Fruit fly (Drosophila melanogaster) whole organism, embryonic: ENCODE data around the gene CG6142.
A peak's percentile ranks its signal among the peaks of the same experiment; 100 is the strongest.

Experiments used
- Awh ChIP-seq: fragments of 200-800 bp; sonication (Bioruptor generic); IDR thresholded peaks from 2 replicates; pipeline ENCODE4, ENCODE4 v1.3.6; 2022; ENCODE audit warnings: missing biosample characterization, missing genetic modification characterization
- CG10543 ChIP-seq: fragments of 200-800 bp; sonication (Bioruptor generic); optimal IDR thresholded peaks from 3 replicates; lab custom pipeline; 2017; ENCODE audit warnings: missing biosample characterization, mild to moderate bottlenecking, missing genetic modification characterization, moderate library complexity
- CG10565 ChIP-seq: fragments of 200-800 bp; sonication (Bioruptor generic); optimal IDR thresholded peaks from 3 replicates; lab custom pipeline; 2016; ENCODE audit warnings: missing biosample characterization, mild to moderate bottlenecking, missing genetic modification characterization
- CG10654 ChIP-seq: fragments of 200-800 bp; sonication (Bioruptor generic); optimal IDR thresholded peaks from 2 replicates; lab custom pipeline; 2016; ENCODE audit warnings: missing biosample characterization, missing genetic modification characterization
- CG12744 ChIP-seq: fragments of 200-800 bp; sonication (Bioruptor generic); optimal IDR thresholded peaks from 2 replicates; lab custom pipeline; 2016; ENCODE audit warnings: missing biosample characterization, missing genetic modification characterization
- CG14965 ChIP-seq: fragments of 200-800 bp; sonication (Bioruptor generic); optimal IDR thresholded peaks from 2 replicates; lab custom pipeline; 2016; ENCODE audit warnings: missing biosample characterization, missing genetic modification characterization, borderline replicate concordance
- CG16863 ChIP-seq: fragments of 200-800 bp; sonication (Bioruptor generic); optimal IDR thresholded peaks from 3 replicates; lab custom pipeline; 2016; ENCODE audit warnings: missing biosample characterization, missing genetic modification characterization
- CG17385 ChIP-seq: fragments of 200-800 bp; sonication (Bioruptor generic); optimal IDR thresholded peaks from 3 replicates; lab custom pipeline; 2018; ENCODE audit warnings: missing biosample characterization, mild to moderate bottlenecking, missing genetic modification characterization
- CG18262 ChIP-seq: fragments of 200-800 bp; optimal IDR thresholded peaks from 3 replicates; lab custom pipeline; 2019; ENCODE audit warnings: missing biosample characterization, mild to moderate bottlenecking, missing genetic modification characterization, moderate library complexity
- CG2678 ChIP-seq: fragments of 200-800 bp; sonication (Bioruptor generic); optimal IDR thresholded peaks from 3 replicates; lab custom pipeline; 2019; ENCODE audit warnings: missing biosample characterization, mild to moderate bottlenecking, missing genetic modification characterization, moderate library complexity
- CG30431 ChIP-seq: fragments of 200-800 bp; sonication (Bioruptor generic); optimal IDR thresholded peaks from 2 replicates; lab custom pipeline; 2017; ENCODE audit warnings: missing biosample characterization, missing genetic modification characterization
- CG31441 ChIP-seq: fragments of 200-800 bp; sonication (Bioruptor generic); IDR thresholded peaks from 2 replicates; pipeline ENCODE4 v1.3.6; 2022; ENCODE audit warnings: missing biosample characterization, missing genetic modification characterization
- CG4707 ChIP-seq: fragments of 200-800 bp; sonication (Bioruptor generic); optimal IDR thresholded peaks from 2 replicates; lab custom pipeline; 2018; ENCODE audit warnings: missing biosample characterization, mild to moderate bottlenecking, missing genetic modification characterization, moderate library complexity
- CG6254 ChIP-seq: fragments of 200-800 bp; sonication (Bioruptor generic); optimal IDR thresholded peaks from 3 replicates; lab custom pipeline; 2017; ENCODE audit warnings: mild to moderate bottlenecking, missing biosample characterization, missing genetic modification reagents, missing genetic modification characterization
- CG6813 ChIP-seq: fragments of 200-800 bp; sonication (Bioruptor generic); optimal IDR thresholded peaks from 2 replicates; lab custom pipeline; 2017; ENCODE audit warnings: missing biosample characterization, missing genetic modification characterization, mild to moderate bottlenecking, moderate library complexity, missing genetic modification reagents
- CG6854 ChIP-seq: fragments of 200-800 bp; sonication (Bioruptor generic); optimal IDR thresholded peaks from 3 replicates; lab custom pipeline; 2017; ENCODE audit warnings: missing biosample characterization, mild to moderate bottlenecking, missing genetic modification characterization
- CG7357 ChIP-seq: fragments of 200-800 bp; sonication (Bioruptor generic); IDR thresholded peaks from 3 replicates; pipeline ENCODE4 v1.3.6; 2022; ENCODE audit warnings: missing biosample characterization, missing genetic modification characterization
- CG7928 ChIP-seq: fragments of 200-800 bp; sonication (Bioruptor generic); optimal IDR thresholded peaks from 2 replicates; lab custom pipeline; 2017; ENCODE audit warnings: missing biosample characterization, mild to moderate bottlenecking, missing genetic modification characterization
- CG8290 ChIP-seq, 3 experiments: fragments of 200-800 bp; sonication (Bioruptor generic); optimal IDR thresholded peaks; 2 replicates each; lab custom pipeline; 2016 to 2019; ENCODE audit warnings: missing biosample characterization in 3 of 3, missing genetic modification characterization in 3 of 3, mild to moderate bottlenecking in 2 of 3, moderate library complexity in 1 of 3
- CrebB ChIP-seq: fragments of 200-800 bp; sonication (Bioruptor generic); optimal IDR thresholded peaks from 3 replicates; lab custom pipeline; 2018; ENCODE audit warnings: missing biosample characterization, mild to moderate bottlenecking, missing genetic modification characterization
- D19A ChIP-seq: fragments of 200-800 bp; optimal IDR thresholded peaks from 3 replicates; lab custom pipeline; 2019; ENCODE audit warnings: missing biosample characterization, mild to moderate bottlenecking, missing genetic modification characterization, moderate library complexity
- Doc3 ChIP-seq: fragments of 200-800 bp; sonication (Bioruptor generic); IDR thresholded peaks from 3 replicates; pipeline ENCODE4 v1.3.6; 2022; ENCODE audit warnings: missing biosample characterization, missing genetic modification characterization; ENCODE audit not compliant: partially characterized antibody
- Hr51 ChIP-seq, 2 experiments: fragments of 200-800 bp; sonication (Bioruptor generic); optimal IDR thresholded peaks; 2 replicates in 1 of 2; 3 replicates in 1 of 2; lab custom pipeline; 2016 to 2018; ENCODE audit warnings: missing biosample characterization in 2 of 2, missing genetic modification characterization in 2 of 2, mild to moderate bottlenecking in 1 of 2, moderate library complexity in 1 of 2
- Jarid2 ChIP-seq: fragments of 200-800 bp; sonication (Bioruptor generic); optimal IDR thresholded peaks from 3 replicates; lab custom pipeline; 2017; ENCODE audit warnings: mild to moderate bottlenecking, missing biosample characterization, missing genetic modification reagents, missing genetic modification characterization
- Lpt ChIP-seq: fragments of >200 bp; optimal IDR thresholded peaks from 2 replicates; lab custom pipeline; 2018; ENCODE audit warnings: missing biosample characterization, missing genetic modification characterization
- NC2α ChIP-seq: fragments of 200-800 bp; sonication (Bioruptor generic); optimal IDR thresholded peaks from 2 replicates; lab custom pipeline; 2016; ENCODE audit warnings: missing biosample characterization, missing genetic modification characterization
- Neu2 ChIP-seq: fragments of 200-800 bp; sonication (Bioruptor generic); optimal IDR thresholded peaks from 3 replicates; lab custom pipeline; 2016; ENCODE audit warnings: missing biosample characterization, missing genetic modification characterization, borderline replicate concordance
- Oaz ChIP-seq: fragments of 200-800 bp; sonication (Bioruptor generic); IDR thresholded peaks from 2 replicates; pipeline ENCODE4 v1.3.6; 2022; ENCODE audit warnings: missing biosample characterization, missing genetic modification characterization
- Opbp ChIP-seq: fragments of 200-800 bp; sonication (Bioruptor generic); IDR thresholded peaks from 3 replicates; pipeline ENCODE4 v1.3.6; 2022; ENCODE audit warnings: missing biosample characterization, missing genetic modification characterization; ENCODE audit not compliant: partially characterized antibody
- Optix ChIP-seq: fragments of 200-800 bp; sonication (Bioruptor generic); IDR thresholded peaks from 3 replicates; pipeline ENCODE4 v1.3.6; 2022; ENCODE audit warnings: missing biosample characterization, missing genetic modification characterization
- Poxn ChIP-seq: fragments of 200-800 bp; sonication (Bioruptor generic); IDR thresholded peaks from 2 replicates; pipeline ENCODE4 v1.3.6; 2022; ENCODE audit warnings: missing biosample characterization, missing genetic modification characterization
- Xrp1 ChIP-seq: fragments of 200-800 bp; sonication (Bioruptor generic); IDR thresholded peaks from 2 replicates; pipeline ENCODE4 v1.3.6; 2022; ENCODE audit warnings: missing biosample characterization, missing genetic modification characterization
- ara ChIP-seq: fragments of 200-800 bp; sonication (Bioruptor generic); IDR thresholded peaks from 2 replicates; pipeline ENCODE4 v1.3.6; 2022; ENCODE audit warnings: missing biosample characterization, missing genetic modification characterization
- crp ChIP-seq, 2 experiments: fragments of 200-800 bp; sonication (Bioruptor generic); optimal IDR thresholded peaks; 2 replicates in 1 of 2; 3 replicates in 1 of 2; lab custom pipeline; 2017; ENCODE audit warnings: missing biosample characterization in 2 of 2, missing genetic modification characterization in 2 of 2, mild to moderate bottlenecking in 1 of 2, moderate library complexity in 1 of 2
- fd102C ChIP-seq: fragments of 200-800 bp; sonication (Bioruptor generic); optimal IDR thresholded peaks from 2 replicates; lab custom pipeline; 2018; ENCODE audit warnings: missing biosample characterization, mild to moderate bottlenecking, missing genetic modification characterization, moderate library complexity
- gfzf ChIP-seq: fragments of 200-800 bp; sonication (Bioruptor generic); optimal IDR thresholded peaks from 2 replicates; lab custom pipeline; 2016; ENCODE audit warnings: missing biosample characterization, mild to moderate bottlenecking, missing genetic modification characterization, moderate library complexity
- jigr1 ChIP-seq: fragments of 200-800 bp; sonication (Bioruptor generic); IDR thresholded peaks from 3 replicates; pipeline ENCODE4 v1.3.6; 2022; ENCODE audit warnings: missing biosample characterization, missing genetic modification characterization
- nerfin-2 ChIP-seq: fragments of 200-800 bp; sonication (Bioruptor generic); IDR thresholded peaks from 2 replicates; pipeline ENCODE4 v1.3.6; 2022; ENCODE audit warnings: missing biosample characterization, missing genetic modification characterization; ENCODE audit not compliant: partially characterized antibody
- pnt ChIP-seq: fragments of 200-800 bp; sonication (Bioruptor generic); optimal IDR thresholded peaks from 3 replicates; lab custom pipeline; 2016; ENCODE audit warnings: missing biosample characterization, missing genetic modification characterization
- repo ChIP-seq: fragments of 200-800 bp; sonication (Bioruptor generic); optimal IDR thresholded peaks from 2 replicates; lab custom pipeline; 2016; ENCODE audit warnings: missing biosample characterization, missing genetic modification characterization
- salm ChIP-seq: fragments of 200-800 bp; sonication (Bioruptor generic); optimal IDR thresholded peaks from 2 replicates; lab custom pipeline; 2018; ENCODE audit warnings: missing biosample characterization, mild to moderate bottlenecking, missing genetic modification characterization
- sd ChIP-seq: fragments of 200-800 bp; sonication (Bioruptor generic); optimal IDR thresholded peaks from 3 replicates; lab custom pipeline; 2018; ENCODE audit warnings: missing biosample characterization, mild to moderate bottlenecking, missing genetic modification characterization, moderate library complexity
- sim ChIP-seq: fragments of 200-800 bp; sonication (Bioruptor generic); IDR thresholded peaks from 2 replicates; pipeline ENCODE4 v1.3.6; 2022; ENCODE audit warnings: missing biosample characterization, missing genetic modification characterization
- sima ChIP-seq: fragments of 200-800 bp; sonication (Bioruptor generic); optimal IDR thresholded peaks from 2 replicates; lab custom pipeline; 2016; ENCODE audit warnings: missing biosample characterization, missing genetic modification characterization
- slp2 ChIP-seq: fragments of 200-800 bp; sonication (Bioruptor generic); optimal IDR thresholded peaks from 2 replicates; lab custom pipeline; 2016; ENCODE audit warnings: missing biosample characterization, missing genetic modification characterization
- sob ChIP-seq: fragments of 200-800 bp; sonication (Bioruptor generic); IDR thresholded peaks from 2 replicates; pipeline ENCODE4 v1.3.6; 2022; ENCODE audit warnings: missing biosample characterization, missing genetic modification characterization
- sr ChIP-seq: fragments of 200-800 bp; sonication (Bioruptor generic); IDR thresholded peaks from 3 replicates; pipeline ENCODE4 v1.3.6; 2022; ENCODE audit warnings: missing biosample characterization, missing genetic modification characterization
- stc ChIP-seq: fragments of 200-800 bp; sonication (Bioruptor generic); IDR thresholded peaks from 2 replicates; pipeline ENCODE4 v1.3.6; 2022; ENCODE audit warnings: missing biosample characterization, missing genetic modification characterization
- tio ChIP-seq: fragments of 200-800 bp; sonication (Bioruptor generic); optimal IDR thresholded peaks from 2 replicates; lab custom pipeline; 2017; ENCODE audit warnings: missing biosample characterization, missing genetic modification characterization, inconsistent platforms
- vvl ChIP-seq: fragments of 200-800 bp; sonication (Bioruptor generic); IDR thresholded peaks from 2 replicates; pipeline ENCODE4 v1.3.6; 2022; ENCODE audit warnings: missing biosample characterization, missing genetic modification characterization
- yki ChIP-seq: fragments of >200 bp; optimal IDR thresholded peaks from 3 replicates; lab custom pipeline; 2018

The CG6142 gene

DNA sequence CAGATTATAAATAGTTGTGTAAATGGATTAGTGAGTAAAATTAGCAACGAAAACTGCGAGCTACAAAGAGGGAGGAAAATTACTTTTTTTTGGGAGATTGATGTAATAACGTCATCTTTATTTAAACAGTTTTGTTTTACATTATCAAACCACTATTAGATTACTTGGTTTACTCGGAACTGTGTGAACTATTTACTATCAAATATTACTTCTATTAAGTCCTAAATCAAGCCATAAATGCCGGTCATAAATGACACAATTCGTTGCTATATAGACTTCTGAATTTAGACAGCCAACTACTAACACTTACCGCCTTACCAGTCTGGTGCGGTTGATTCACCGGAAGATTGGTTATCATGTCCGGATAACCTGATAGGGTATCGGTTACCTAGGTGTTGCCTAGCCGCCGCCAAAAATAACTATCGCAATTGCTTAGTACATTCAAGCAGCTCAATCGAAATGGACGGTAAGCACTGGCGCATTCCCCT lies 52.3 kb downstream of the CG6142 start, which contains the start of gene CG31086 (continued):
- TF ChIP-seq CG17385 (GFP tag; lab: Kevin White, UChicago) (peak; percentile 2), Opbp (GFP tag; lab: Robert Waterston, UW) (no peak), CG10654 (GFP tag; lab: Kevin White, UChicago) (no peak), CG4707 (GFP tag; lab: Kevin White, UChicago) (no peak), tio (GFP tag; lab: Kevin White, UChicago) (no peak), CG8290 (GFP tag; optimal IDR thresholded peaks at IDR 0.05; lab: Kevin White, UChicago) (no peak), CG8290 (tag; optimal IDR thresholded peaks at IDR 0.05; lab: Kevin White, UChicago) (peak in 1 of 2 experiments; percentile 42), Xrp1 (no peak), CG14965 (GFP tag; lab: Kevin White, UChicago) (no peak), CG2678 (tag; lab: Kevin White, UChicago) (peak; percentile 64), Optix (GFP tag; lab: Robert Waterston, UW) (no peak), CrebB (tag; lab: Kevin White, UChicago) (peak; percentile 38), CG7928 (GFP tag; lab: Kevin White, UChicago) (no peak), sr (no peak), CG12744 (no peak), ara (no peak), D19A (tag; lab: Kevin White, UChicago) (no peak), jigr1 (GFP tag; lab: Robert Waterston, UW) (no peak), Oaz (GFP tag; lab: Robert Waterston, UW) (no peak), fd102C (no peak), CG7357 (GFP tag; lab: Robert Waterston, UW) (no peak), vvl (GFP tag; lab: Robert Waterston, UW) (no peak), Neu2 (no peak), sim (GFP tag; lab: Robert Waterston, UW) (no peak), CG30431 (GFP tag; lab: Kevin White, UChicago) (no peak), Hr51 (GFP tag; optimal IDR thresholded peaks at IDR 0.05; lab: Kevin White, UChicago) (peak in 1 of 2 experiments; percentile 3), repo (no peak), Awh (GFP tag; lab: Robert Waterston, UW) (no peak), salm (tag; lab: Kevin White, UChicago) (peak; percentile 18), gfzf (GFP tag; lab: Kevin White, UChicago) (no peak), CG6254 (GFP tag; lab: Kevin White, UChicago) (peak; percentile 4), CG10543 (GFP tag; lab: Kevin White, UChicago) (peak; percentile 49), yki (lab: Kevin White, UChicago) (no peak), sob (GFP tag; lab: Robert Waterston, UW) (0 out of 2 replicates have a peak, but pooled peaks have one; percentile 10), slp2 (GFP tag; lab: Kevin White, UChicago) (no peak), nerfin-2 (GFP tag; lab: Robert Waterston, UW) (no peak), crp (GFP tag; optimal IDR thresholded peaks at IDR 0.05; lab: Kevin White, UChicago) (no peak), CG31441 (no peak), NC2α (GFP tag; lab: Kevin White, UChicago) (no peak), Jarid2 (GFP tag; lab: Kevin White, UChicago) (no peak), CG6854 (peak; percentile 55), CG16863 (GFP tag; lab: Kevin White, UChicago) (no peak), pnt (GFP tag; lab: Kevin White, UChicago) (no peak), CG18262 (no peak), CG10565 (GFP tag; lab: Kevin White, UChicago) (no peak), Poxn (GFP tag; lab: Robert Waterston, UW) (no peak), stc (GFP tag; lab: Robert Waterston, UW) (no peak), sd (tag; lab: Kevin White, UChicago) (peak; percentile 80), CG6813 (GFP tag; lab: Kevin White, UChicago) (peak; percentile 11), Lpt (no peak), Doc3 (GFP tag; lab: Robert Waterston, UW) (no peak), sima (GFP tag; lab: Kevin White, UChicago) (no peak)
